Worm (Caenorhabditis elegans) whole organism, young adult: Measurements from ENCODE around the gene T06D8.9.

Source experiments
- B0035.1 ChIP-seq: sonication (generic microtip); optimal IDR thresholded peaks from 2 replicates; lab custom pipeline; 2016; ENCODE audit warnings: missing genetic modification characterization, mild to moderate bottlenecking, missing compliant biosample characterization, missing genotype, missing genetic modification reagents
- B0336.3 ChIP-seq: fragments of 200-800 bp; sonication (Bioruptor generic); IDR thresholded peaks from 2 replicates; pipeline ENCODE4 v1.3.6; 2022; ENCODE audit warnings: missing genetic modification characterization, missing compliant biosample characterization
- K11D2.4 ChIP-seq: fragments of 200-800 bp; sonication (Bioruptor generic); IDR thresholded peaks from 2 replicates; pipeline ENCODE4 v1.3.6; 2022; ENCODE audit warnings: missing genetic modification reagents, missing genetic modification characterization, missing compliant biosample characterization
- K12H6.12 ChIP-seq: fragments of 200-800 bp; sonication (Bioruptor generic); optimal IDR thresholded peaks from 2 replicates; lab custom pipeline; 2018; ENCODE audit warnings: mild to moderate bottlenecking, missing genetic modification characterization, missing compliant biosample characterization
- Y53F4B.3 ChIP-seq: fragments of 200-800 bp; sonication (Bioruptor generic); IDR thresholded peaks from 2 replicates; pipeline ENCODE4 v1.3.6; 2022; ENCODE audit warnings: missing genetic modification reagents, missing genetic modification characterization, missing compliant biosample characterization
- Y56A3A.18 ChIP-seq: fragments of 200-800 bp; sonication (Bioruptor generic); IDR thresholded peaks from 2 replicates; pipeline ENCODE4 v1.3.6; 2022; ENCODE audit warnings: missing genetic modification reagents, missing genetic modification characterization, missing compliant biosample characterization
- Y67H2A.10 ChIP-seq: fragments of 200-800 bp; sonication (Bioruptor generic); conservative IDR thresholded peaks from 2 replicates; pipeline ENCODE4 v1.3.6; 2022; ENCODE audit warnings: missing genetic modification reagents, missing genetic modification characterization, missing compliant biosample characterization
- Y79H2A.3 ChIP-seq: fragments of 200-800 bp; sonication (Bioruptor generic); conservative IDR thresholded peaks from 2 replicates; pipeline ENCODE4 v1.3.6; 2022; ENCODE audit warnings: missing genetic modification reagents, missing genetic modification characterization, missing compliant biosample characterization
- akir-1 ChIP-seq: fragments of 200-800 bp; sonication (Bioruptor generic); optimal IDR thresholded peaks from 2 replicates; lab custom pipeline; 2018; ENCODE audit warnings: mild to moderate bottlenecking, missing genetic modification characterization, moderate library complexity, missing compliant biosample characterization
- aptf-2 ChIP-seq: fragments of 200-800 bp; sonication (Bioruptor generic); conservative IDR thresholded peaks from 2 replicates; pipeline ENCODE4 v1.3.6; 2022; ENCODE audit warnings: missing genetic modification reagents, missing genetic modification characterization, missing compliant biosample characterization
- athp-1 ChIP-seq: sonication (generic microtip); optimal IDR thresholded peaks from 2 replicates; lab custom pipeline; 2017; ENCODE audit warnings: mild to moderate bottlenecking, missing genetic modification characterization, missing compliant biosample characterization
- ceh-100 ChIP-seq: fragments of 200-800 bp; sonication (Bioruptor generic); IDR thresholded peaks from 2 replicates; pipeline ENCODE4 v1.3.6; 2022; ENCODE audit warnings: missing genetic modification reagents, missing genetic modification characterization, missing compliant biosample characterization
- ceh-27 ChIP-seq: fragments of 200-800 bp; sonication (Bioruptor generic); optimal IDR thresholded peaks from 2 replicates; lab custom pipeline; 2018; ENCODE audit warnings: mild to moderate bottlenecking, missing genetic modification characterization, moderate library complexity, missing compliant biosample characterization
- ceh-58 ChIP-seq: fragments of 200-800 bp; sonication (Bioruptor generic); IDR thresholded peaks from 2 replicates; pipeline ENCODE4 v1.3.6; 2022; ENCODE audit warnings: missing genetic modification characterization, missing compliant biosample characterization
- ceh-91 ChIP-seq: fragments of 200-800 bp; sonication (Bioruptor generic); IDR thresholded peaks from 2 replicates; pipeline ENCODE4 v1.3.6; 2022; ENCODE audit warnings: missing genetic modification reagents, missing genetic modification characterization, missing compliant biosample characterization
- die-1 ChIP-seq: sonication (generic microtip); optimal IDR thresholded peaks from 2 replicates; lab custom pipeline; 2016; ENCODE audit warnings: missing genotype, mild to moderate bottlenecking, missing genetic modification characterization, missing compliant biosample characterization
- dpff-1 ChIP-seq: sonication (generic microtip); optimal IDR thresholded peaks from 2 replicates; lab custom pipeline; 2017; ENCODE audit warnings: mild to moderate bottlenecking, missing genetic modification characterization, missing compliant biosample characterization
- dpl-1 ChIP-seq: fragments of 150-350 bp; optimal IDR thresholded peaks from 2 replicates; lab custom pipeline; 2014; ENCODE audit warnings: missing biosample characterization, missing genetic modification reagents, missing genetic modification characterization
- efl-1 ChIP-seq: fragments of 150-350 bp; optimal IDR thresholded peaks from 2 replicates; lab custom pipeline; 2014; ENCODE audit warnings: missing biosample characterization, missing genetic modification reagents, missing genetic modification characterization
- egl-18 ChIP-seq: fragments of 200-800 bp; sonication (Bioruptor generic); IDR thresholded peaks from 2 replicates; pipeline ENCODE4 v1.3.6; 2022; ENCODE audit warnings: missing genetic modification reagents, missing genetic modification characterization, missing compliant biosample characterization
- egl-44 ChIP-seq: fragments of 200-800 bp; sonication (Bioruptor generic); IDR thresholded peaks from 2 replicates; pipeline ENCODE4 v1.3.6; 2022; ENCODE audit warnings: missing genetic modification reagents, missing genetic modification characterization, missing compliant biosample characterization
- egrh-3 ChIP-seq: fragments of 200-800 bp; sonication (Bioruptor generic); IDR thresholded peaks from 2 replicates; pipeline ENCODE4 v1.3.6; 2022; ENCODE audit warnings: missing genetic modification reagents, missing genetic modification characterization, missing compliant biosample characterization
- gei-17 ChIP-seq: fragments of 200-800 bp; sonication (Bioruptor generic); optimal IDR thresholded peaks from 2 replicates; lab custom pipeline; 2018; ENCODE audit warnings: mild to moderate bottlenecking, missing genetic modification characterization, missing compliant biosample characterization
- hlh-12 ChIP-seq: sonication (generic microtip); optimal IDR thresholded peaks from 2 replicates; lab custom pipeline; 2016; ENCODE audit warnings: missing genetic modification characterization, missing compliant biosample characterization
- hlh-26 ChIP-seq: fragments of 200-800 bp; sonication (Bioruptor generic); conservative IDR thresholded peaks from 2 replicates; pipeline ENCODE4 v1.3.6; 2022; ENCODE audit warnings: missing genetic modification reagents, missing genetic modification characterization, missing compliant biosample characterization
- hmg-1.2 ChIP-seq: fragments of 200-800 bp; sonication (Bioruptor generic); IDR thresholded peaks from 2 replicates; pipeline ENCODE4 v1.3.6; 2022; ENCODE audit warnings: missing genetic modification reagents, missing genetic modification characterization, missing compliant biosample characterization
- hsf-1 ChIP-seq: fragments of 200-800 bp; sonication (Bioruptor generic); IDR thresholded peaks from 2 replicates; pipeline ENCODE4 v1.3.6; 2022; ENCODE audit warnings: missing genetic modification reagents, missing genetic modification characterization, missing compliant biosample characterization
- let-526 ChIP-seq: fragments of 200-800 bp; sonication (Bioruptor generic); IDR thresholded peaks from 2 replicates; pipeline ENCODE4 v1.3.6; 2022; ENCODE audit warnings: missing genetic modification reagents, missing genetic modification characterization, missing compliant biosample characterization
- lin-40 ChIP-seq: sonication (generic microtip); optimal IDR thresholded peaks from 2 replicates; lab custom pipeline; 2016; ENCODE audit warnings: missing genetic modification characterization, mild to moderate bottlenecking, missing compliant biosample characterization, missing genotype, missing genetic modification reagents
- lsl-1 ChIP-seq: fragments of 200-800 bp; sonication (Bioruptor generic); optimal IDR thresholded peaks from 2 replicates; lab custom pipeline; 2018; ENCODE audit warnings: mild to moderate bottlenecking, missing genetic modification characterization, moderate library complexity, missing compliant biosample characterization
- madf-10 ChIP-seq: sonication (generic microtip); optimal IDR thresholded peaks from 2 replicates; lab custom pipeline; 2016; ENCODE audit warnings: mild to moderate bottlenecking, missing genetic modification characterization, missing compliant biosample characterization
- madf-8 ChIP-seq: fragments of 200-800 bp; sonication (Bioruptor generic); conservative IDR thresholded peaks from 2 replicates; pipeline ENCODE4 v1.3.6; 2022; ENCODE audit warnings: missing genetic modification reagents, missing genetic modification characterization, missing compliant biosample characterization
- nfya-1 ChIP-seq: sonication (generic microtip); optimal IDR thresholded peaks from 2 replicates; lab custom pipeline; 2017; ENCODE audit warnings: antibody characterized with exemption, missing compliant biosample characterization, missing genetic modification characterization, borderline replicate concordance; ENCODE audit not compliant: insufficient read depth
- nfya-2 ChIP-seq: fragments of 200-800 bp; sonication (Bioruptor generic); IDR thresholded peaks from 2 replicates; pipeline ENCODE4 v1.3.6; 2022; ENCODE audit warnings: missing genetic modification reagents, missing genetic modification characterization, missing compliant biosample characterization
- nfyb-1 ChIP-seq: fragments of 200-800 bp; sonication (Bioruptor generic); IDR thresholded peaks from 2 replicates; pipeline ENCODE4 v1.3.6; 2022; ENCODE audit warnings: missing genetic modification reagents, missing genetic modification characterization, missing compliant biosample characterization
- nhr-179 ChIP-seq: sonication (generic microtip); optimal IDR thresholded peaks from 2 replicates; lab custom pipeline; 2016; ENCODE audit warnings: mild to moderate bottlenecking, missing genetic modification characterization, missing compliant biosample characterization
- nhr-90 ChIP-seq: sonication (generic microtip); optimal IDR thresholded peaks from 2 replicates; lab custom pipeline; 2016; ENCODE audit warnings: missing genotype, mild to moderate bottlenecking, missing genetic modification characterization, missing compliant biosample characterization
- pbrm-1 ChIP-seq: fragments of 200-800 bp; sonication (Bioruptor generic); IDR thresholded peaks from 2 replicates; pipeline ENCODE4 v1.3.6; 2022; ENCODE audit warnings: missing genetic modification reagents, missing genetic modification characterization, missing compliant biosample characterization
- rpc-1 ChIP-seq, 2 experiments: fragments of 150-350 bp in 1 of 2; sonication (generic microtip) in 1 of 2; optimal IDR thresholded peaks; 2 replicates each; lab custom pipeline; 2014 to 2018; ENCODE audit warnings: missing biosample characterization in 1 of 2, missing genetic modification characterization in 1 of 2, missing genetic modification reagents in 1 of 2, missing genotype in 1 of 2
- snpc-1.1 ChIP-seq: sonication (generic microtip); optimal IDR thresholded peaks from 2 replicates; lab custom pipeline; 2017; ENCODE audit warnings: missing genetic modification characterization, mild to moderate bottlenecking, missing compliant biosample characterization, antibody characterized with exemption, moderate library complexity, missing genotype, missing genetic modification reagents; ENCODE audit not compliant: insufficient read depth
- snpc-1.3 ChIP-seq: sonication (generic microtip); optimal IDR thresholded peaks from 2 replicates; lab custom pipeline; 2017; ENCODE audit warnings: missing genetic modification characterization, mild to moderate bottlenecking, missing compliant biosample characterization, antibody characterized with exemption, moderate library complexity, missing genotype, missing genetic modification reagents; ENCODE audit not compliant: insufficient read depth
- somi-1 ChIP-seq: fragments of 200-800 bp; sonication (Bioruptor generic); optimal IDR thresholded peaks from 2 replicates; lab custom pipeline; 2018; ENCODE audit warnings: mild to moderate bottlenecking, missing genetic modification characterization, missing compliant biosample characterization
- tbx-9 ChIP-seq: sonication (generic microtip); optimal IDR thresholded peaks from 2 replicates; lab custom pipeline; 2016; ENCODE audit warnings: borderline replicate concordance, missing genetic modification characterization, inconsistent platforms, missing compliant biosample characterization
- unc-130 ChIP-seq: sonication (generic microtip); optimal IDR thresholded peaks from 2 replicates; lab custom pipeline; 2016; ENCODE audit warnings: missing genetic modification reagents, missing genetic modification characterization, missing compliant biosample characterization
- zfh-2 ChIP-seq: fragments of 200-800 bp; sonication (Bioruptor generic); conservative IDR thresholded peaks from 2 replicates; pipeline ENCODE4 v1.3.6; 2022; ENCODE audit warnings: missing genetic modification reagents, missing genetic modification characterization, missing compliant biosample characterization
- zim-3 ChIP-seq: sonication (generic microtip); optimal IDR thresholded peaks from 2 replicates; lab custom pipeline; 2017; ENCODE audit warnings: mild to moderate bottlenecking, missing genetic modification characterization, moderate library complexity, missing compliant biosample characterization
- ztf-26 ChIP-seq: sonication (generic microtip); optimal IDR thresholded peaks from 2 replicates; lab custom pipeline; 2017; ENCODE audit warnings: missing genetic modification characterization, missing compliant biosample characterization
- ztf-6 ChIP-seq: fragments of 200-800 bp; sonication (Bioruptor generic); IDR thresholded peaks from 2 replicates; pipeline ENCODE4 v1.3.6; 2022; ENCODE audit warnings: missing genetic modification reagents, missing genetic modification characterization, missing compliant biosample characterization

T06D8.9 gene

DNA sequence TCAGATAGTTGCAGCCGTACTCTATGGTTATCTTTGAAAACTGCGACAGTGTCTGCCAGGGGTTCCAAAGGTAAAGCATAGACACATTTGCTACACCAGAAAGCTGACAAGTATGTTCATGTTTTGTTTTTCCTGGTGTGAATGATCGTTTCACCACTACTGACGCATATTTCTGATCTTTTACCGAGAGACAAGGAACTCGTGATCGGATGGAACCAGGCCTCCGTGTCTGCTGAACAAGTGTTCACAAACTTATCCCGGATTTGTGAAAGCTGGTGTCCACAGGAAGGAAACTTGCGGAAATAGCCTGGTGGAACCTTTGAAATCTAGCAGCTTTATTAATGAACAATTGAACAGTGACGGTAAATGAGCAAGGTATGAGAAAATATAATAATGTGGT is 20.4 kb downstream of the T06D8.9 start (continued):
- peak; percentile 21 for TF ChIP-seq snpc-1.1 (tag; lab: Kevin White, UChicago)
- TF ChIP-seq Y79H2A.3 (GFP tag; lab: Robert Waterston, UW), result peak; percentile 62; the same call in 1 of the 2 replicates
- 0 out of 2 replicates have a peak, but pooled peaks have one; percentile 20 for TF ChIP-seq let-526
- peak; percentile 59; the same call in 1 of the 2 replicates for TF ChIP-seq nfyb-1
- TF ChIP-seq ztf-26 (tag; lab: Kevin White, UChicago), result no peak
- no peak for TF ChIP-seq hlh-26 (GFP tag; lab: Robert Waterston, UW)
- TF ChIP-seq snpc-1.3, result no peak
- no peak for TF ChIP-seq dpff-1 (tag; lab: Kevin White, UChicago)
- TF ChIP-seq rpc-1 (optimal IDR thresholded peaks at IDR 0.05; lab: Kevin White, UChicago), result no peak
- no peak for TF ChIP-seq rpc-1 (tag; optimal IDR thresholded peaks at IDR 0.05; lab: Kevin White, UChicago)
- 0 out of 2 replicates have a peak, but pooled peaks have one; percentile 48 for TF ChIP-seq hsf-1 (GFP tag; lab: Robert Waterston, UW)
- TF ChIP-seq lsl-1 (GFP tag; lab: Kevin White, UChicago), result peak; percentile 25
- TF ChIP-seq nhr-90 (tag; lab: Kevin White, UChicago), result no peak
- TF ChIP-seq madf-8 (GFP tag; lab: Robert Waterston, UW), result 0 out of 2 replicates have a peak, but pooled peaks have one; percentile 13
- no peak for TF ChIP-seq aptf-2
- peak; percentile 13 for TF ChIP-seq athp-1 (tag; lab: Kevin White, UChicago)
- no peak for TF ChIP-seq K11D2.4 (GFP tag; lab: Robert Waterston, UW)
- no peak for TF ChIP-seq egrh-3 (GFP tag; lab: Robert Waterston, UW)
- no peak for TF ChIP-seq B0035.1 (tag; lab: Kevin White, UChicago)
- TF ChIP-seq hlh-12, result no peak
- TF ChIP-seq gei-17, result no peak
- no peak for TF ChIP-seq ceh-58 (GFP tag; lab: Robert Waterston, UW)
- no peak for TF ChIP-seq egl-44 (GFP tag; lab: Robert Waterston, UW)
- no peak for TF ChIP-seq nhr-179 (tag; lab: Kevin White, UChicago)
- TF ChIP-seq egl-18, result no peak
- TF ChIP-seq hmg-1.2 (GFP tag; lab: Robert Waterston, UW), result 0 out of 2 replicates have a peak, but pooled peaks have one; percentile 30
- TF ChIP-seq B0336.3 (GFP tag; lab: Robert Waterston, UW), result peak; percentile 83
- 0 out of 2 replicates have a peak, but pooled peaks have one; percentile 42 for TF ChIP-seq pbrm-1 (GFP tag; lab: Robert Waterston, UW)
- no peak for TF ChIP-seq zim-3
- no peak for TF ChIP-seq madf-10 (tag; lab: Kevin White, UChicago)
- TF ChIP-seq ceh-27 (GFP tag; lab: Kevin White, UChicago), result no peak
- TF ChIP-seq lin-40 (tag; lab: Kevin White, UChicago), result no peak
- peak; percentile 13 for TF ChIP-seq efl-1 (GFP tag; lab: Kevin White, UChicago)
- TF ChIP-seq Y53F4B.3, result no peak
- peak; percentile 37; the same call in 1 of the 2 replicates for TF ChIP-seq ceh-100 (GFP tag; lab: Robert Waterston, UW)
- TF ChIP-seq tbx-9 (tag; lab: Kevin White, UChicago), result no peak
- TF ChIP-seq Y67H2A.10 (GFP tag; lab: Robert Waterston, UW), result no peak
- TF ChIP-seq nfya-2 (GFP tag; lab: Robert Waterston, UW), result no peak
- TF ChIP-seq K12H6.12 (tag; lab: Kevin White, UChicago), result no peak
- TF ChIP-seq ceh-91 (GFP tag; lab: Robert Waterston, UW), result no peak
- 0 out of 2 replicates have a peak, but pooled peaks have one; percentile 31 for TF ChIP-seq Y56A3A.18
- no peak for TF ChIP-seq die-1 (tag; lab: Kevin White, UChicago)
- TF ChIP-seq zfh-2 (GFP tag; lab: Robert Waterston, UW), result no peak
- no peak for TF ChIP-seq unc-130
- TF ChIP-seq akir-1 (GFP tag; lab: Kevin White, UChicago), result no peak
- no peak for TF ChIP-seq nfya-1 (tag; lab: Kevin White, UChicago)
- no peak for TF ChIP-seq ztf-6
- TF ChIP-seq somi-1 (GFP tag; lab: Kevin White, UChicago), result no peak
- TF ChIP-seq dpl-1, result no peak
